Worm (Caenorhabditis elegans) whole organism, L4 larva: ENCODE data around the gene Y51H4A.13.
"Not testable (repeated sequence)": the region's sequence is repeated elsewhere in the genome, so short reads cannot be mapped to it uniquely, and the experiment has no call there.

Source experiments
- F10B5.3 ChIP-seq: sonication (generic microtip); optimal IDR thresholded peaks from 2 replicates; lab custom pipeline; 2016; ENCODE audit warnings: mild to moderate bottlenecking, missing genetic modification characterization, missing compliant biosample characterization
- ces-1 ChIP-seq: fragments of 150-350 bp; sonication (generic microtip); optimal IDR thresholded peaks from 4 replicates; lab custom pipeline; 2014; ENCODE audit warnings: missing biosample characterization, missing genetic modification reagents, missing genetic modification characterization
- daf-12 ChIP-seq: fragments of 150-350 bp; optimal IDR thresholded peaks from 2 replicates; lab custom pipeline; 2014; ENCODE audit warnings: missing biosample characterization, missing genetic modification reagents, missing genetic modification characterization
- dpl-1 ChIP-seq: fragments of 150-350 bp; optimal IDR thresholded peaks from 2 replicates; lab custom pipeline; 2014; ENCODE audit warnings: missing biosample characterization, missing genetic modification reagents, missing genetic modification characterization
- lin-38 ChIP-seq: fragments of 200-800 bp; sonication (Bioruptor generic); IDR thresholded peaks from 2 replicates; pipeline ENCODE4 v1.3.6; 2022; ENCODE audit warnings: missing genetic modification reagents, missing genetic modification characterization, missing compliant biosample characterization
- mxl-3 ChIP-seq: fragments of 200-800 bp; sonication (Bioruptor generic); optimal IDR thresholded peaks from 2 replicates; lab custom pipeline; 2018; ENCODE audit warnings: mild to moderate bottlenecking, missing genetic modification characterization, missing compliant biosample characterization
- nhr-102 ChIP-seq: sonication (generic microtip); optimal IDR thresholded peaks from 2 replicates; lab custom pipeline; 2016; ENCODE audit warnings: mild to moderate bottlenecking, missing genetic modification characterization, moderate library complexity, missing compliant biosample characterization
- nhr-11 ChIP-seq: fragments of 150-350 bp; optimal IDR thresholded peaks from 2 replicates; lab custom pipeline; 2014; ENCODE audit warnings: missing biosample characterization, missing genetic modification characterization
- zag-1 ChIP-seq: fragments of 150-350 bp; optimal IDR thresholded peaks from 2 replicates; lab custom pipeline; 2014; ENCODE audit warnings: missing biosample characterization, missing genetic modification characterization
- zfp-3 ChIP-seq: fragments of 200-800 bp; sonication (Bioruptor generic); conservative IDR thresholded peaks from 2 replicates; pipeline ENCODE4 v1.3.6; 2022; ENCODE audit warnings: missing genetic modification reagents, missing genetic modification characterization, missing compliant biosample characterization

DNA sequence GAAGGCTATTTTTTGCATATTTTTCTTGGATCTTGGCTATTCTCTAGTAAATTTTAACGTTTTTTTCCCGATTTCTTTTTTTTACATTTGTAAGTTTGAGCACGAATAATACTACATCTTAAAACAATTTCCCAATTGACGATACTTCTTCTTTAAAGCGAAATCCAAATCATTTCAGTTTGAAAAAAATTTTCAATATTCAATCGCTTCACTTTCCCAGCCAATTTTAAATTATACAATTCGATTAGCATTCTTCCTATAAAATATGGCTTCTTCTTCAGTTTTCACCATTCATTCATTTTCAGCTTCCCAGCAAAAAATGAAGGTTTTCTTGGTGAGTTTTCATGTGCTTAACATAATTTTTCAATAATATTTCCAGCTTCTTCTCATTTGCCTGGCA lies 20.3 kb downstream of the Y51H4A.13 start, which contains the start of gene fip-7:
- TF ChIP-seq zfp-3 (GFP tag; lab: Robert Waterston, UW); nhr-102 (tag; lab: Kevin White, UChicago); mxl-3 (GFP tag; lab: Kevin White, UChicago); daf-12 (tag; lab: Kevin White, UChicago); nhr-11 (tag; lab: Kevin White, UChicago); zag-1; lin-38 (GFP tag; lab: Robert Waterston, UW); F10B5.3 (tag; lab: Kevin White, UChicago); ces-1 (GFP tag; lab: Kevin White, UChicago); dpl-1: not testable (repeated sequence)
